Worm (Caenorhabditis elegans): ENCODE results near the gene B0303.11.

The B0303.11 gene

ce11 chrIII:8710310-8710709 lies at the start of gene B0303.11:
Gene B0303.11 (minus strand): TSS chrIII:8710410.
- TF ChIP-seq rnt-1 (tag; optimal IDR thresholded peaks at IDR 0.05) (no peak), ceh-2 (tag; optimal IDR thresholded peaks at IDR 0.05) (no peak), odd-2 (tag; optimal IDR thresholded peaks at IDR 0.05) (no peak), mec-3 (tag; optimal IDR thresholded peaks at IDR 0.05; ENCODE audit: borderline replicate concordance) (no peak), K02D7.2 (tag; optimal IDR thresholded peaks at IDR 0.05) (no peak), ceh-24 (tag; optimal IDR thresholded peaks at IDR 0.05) (no peak), hlh-8 (tag; optimal IDR thresholded peaks at IDR 0.05) (no peak), ttx-3 (tag; optimal IDR thresholded peaks at IDR 0.05) (no peak), eyg-1 (tag; optimal IDR thresholded peaks at IDR 0.05) (no peak)

- TF ChIP-seq fkh-6 (tag; optimal IDR thresholded peaks at IDR 0.05) (no peak), elt-2 (tag; optimal IDR thresholded peaks at IDR 0.05) (peak; percentile 21)
Observed at ce11 chrIII:8754682-8755081, 44.5 kb upstream of the B0303.11 start, which contains the start of gene tomm-70. Gene tomm-70 (minus strand): TSS chrIII:8754750.

- TF ChIP-seq ceh-48 (tag; optimal IDR thresholded peaks at IDR 0.05) (no peak), ceh-18 (tag; optimal IDR thresholded peaks at IDR 0.05) (no peak), pqm-1 (tag; optimal IDR thresholded peaks at IDR 0.05) (no peak), tbx-2 (tag; optimal IDR thresholded peaks at IDR 0.05) (no peak)
Observed at ce11 chrIII:8750606-8751005, 40.4 kb upstream of the B0303.11 start, which contains the start of gene ugtp-1. Gene ugtp-1 (minus strand): TSS chrIII:8750706.

ce11 chrIII:8749487-8749886 lies 39.3 kb upstream of the B0303.11 start, which contains the start of gene sma-2:
Gene sma-2 (plus strand): TSS chrIII:8749680.
- TF ChIP-seq pros-1 (tag; optimal IDR thresholded peaks at IDR 0.05) (no peak), elt-2 (tag; optimal IDR thresholded peaks at IDR 0.05) (no peak), ceh-18 (tag; optimal IDR thresholded peaks at IDR 0.05) (peak; percentile 6), unc-55 (GFP tag; optimal IDR thresholded peaks at IDR 0.05) (no peak), gmeb-2 (tag; optimal IDR thresholded peaks at IDR 0.05) (no peak), unc-42 (tag; optimal IDR thresholded peaks at IDR 0.05) (no peak), ref-2 (tag; optimal IDR thresholded peaks at IDR 0.05) (no peak), sox-2 (GFP tag; IDR thresholded peaks at IDR 0.05) (no peak), sox-4 (tag; optimal IDR thresholded peaks at IDR 0.05) (no peak), ttx-3 (tag; optimal IDR thresholded peaks at IDR 0.05) (no peak), tbx-2 (tag; optimal IDR thresholded peaks at IDR 0.05) (peak; percentile 4), F13H6.1 (tag; optimal IDR thresholded peaks at IDR 0.05) (peak; percentile 26), pax-1 (tag; optimal IDR thresholded peaks at IDR 0.05) (no peak), dve-1 (tag; optimal IDR thresholded peaks at IDR 0.05) (peak; percentile 17), fkh-10 (GFP tag; optimal IDR thresholded peaks at IDR 0.05) (no peak), ceh-30 (tag; optimal IDR thresholded peaks at IDR 0.05) (no peak), pqm-1 (tag; optimal IDR thresholded peaks at IDR 0.05) (peak; percentile 33), nhr-232 (tag; optimal IDR thresholded peaks at IDR 0.05) (no peak), ceh-45 (GFP tag; IDR thresholded peaks at IDR 0.05) (no peak), ama-1 (optimal IDR thresholded peaks at IDR 0.05) (no peak), nhr-11 (tag; optimal IDR thresholded peaks at IDR 0.05) (no peak)

ce11 chrIII:8748620-8749019 lies 38.4 kb upstream of the B0303.11 start:
- TF ChIP-seq ceh-30 (tag; optimal IDR thresholded peaks at IDR 0.05) (no peak), elt-2 (tag; optimal IDR thresholded peaks at IDR 0.05) (peak; percentile 75)

DNA sequence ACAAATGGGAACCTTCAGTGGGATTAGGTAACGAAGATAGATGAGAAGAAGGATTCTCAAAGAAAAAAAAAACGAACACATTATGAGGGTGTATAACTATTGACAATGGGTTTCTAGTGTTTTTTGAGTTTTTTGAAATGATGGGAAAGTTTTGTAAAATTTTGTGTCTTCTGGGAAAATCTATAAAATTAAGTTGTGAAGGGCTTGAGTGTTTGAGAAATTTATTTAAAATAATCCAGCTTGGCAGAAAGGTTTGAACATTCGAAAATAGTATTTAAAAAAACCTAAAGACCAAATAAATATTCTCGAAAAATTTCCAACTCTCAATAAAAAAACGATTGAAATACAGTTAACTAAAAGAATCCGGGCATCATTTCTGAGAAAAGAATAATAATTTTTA lies 35.0 kb upstream of the B0303.11 start:
- TF ChIP-seq ceh-48 (tag; optimal IDR thresholded peaks at IDR 0.05) (no peak), F13H6.1 (tag; optimal IDR thresholded peaks at IDR 0.05) (no peak), tbx-2 (tag; optimal IDR thresholded peaks at IDR 0.05) (no peak), ceh-14 (tag; optimal IDR thresholded peaks at IDR 0.05) (no peak), hlh-6 (tag; optimal IDR thresholded peaks at IDR 0.05) (no peak), ceh-45 (GFP tag; IDR thresholded peaks at IDR 0.05) (no peak), gmeb-2 (tag; optimal IDR thresholded peaks at IDR 0.05) (no peak), lin-11 (tag; optimal IDR thresholded peaks at IDR 0.05) (no peak), pqm-1 (tag; optimal IDR thresholded peaks at IDR 0.05) (no peak), eyg-1 (tag; optimal IDR thresholded peaks at IDR 0.05) (no peak), ahr-1 (tag; optimal IDR thresholded peaks at IDR 0.05) (no peak)

Data from whole organism, late embryonic.